Fruit fly (Drosophila melanogaster) whole organism, prepupa: ENCODE data around the gene CG18764.

Experiments
- Blimp-1 ChIP-seq: fragments of 200-800 bp; sonication (Bioruptor generic); optimal IDR thresholded peaks from 3 replicates; lab custom pipeline; 2017; ENCODE audit warnings: missing biosample characterization, missing genetic modification characterization, mild to moderate bottlenecking, moderate library complexity, missing genetic modification reagents
- CG10631 ChIP-seq: fragments of 200-800 bp; sonication (Bioruptor generic); optimal IDR thresholded peaks from 2 replicates; lab custom pipeline; 2016; ENCODE audit warnings: missing biosample characterization, missing genetic modification characterization
- CG10669 ChIP-seq: fragments of 200-800 bp; sonication (Bioruptor generic); optimal IDR thresholded peaks from 3 replicates; lab custom pipeline; 2018; ENCODE audit warnings: missing biosample characterization, mild to moderate bottlenecking, missing genetic modification characterization, moderate library complexity
- CG11294 ChIP-seq: fragments of 200-800 bp; sonication (Bioruptor generic); IDR thresholded peaks from 2 replicates; pipeline ENCODE4 v1.3.6; 2022; ENCODE audit warnings: missing biosample characterization, missing genetic modification characterization
- CG11762 ChIP-seq: fragments of 200-800 bp; sonication (Bioruptor generic); optimal IDR thresholded peaks from 3 replicates; lab custom pipeline; 2016; ENCODE audit warnings: missing biosample characterization, missing genetic modification characterization; ENCODE audit not compliant: insufficient read depth
- CG11902 ChIP-seq: fragments of 200-800 bp; sonication (Bioruptor generic); optimal IDR thresholded peaks from 3 replicates; lab custom pipeline; 2016; ENCODE audit warnings: missing biosample characterization, missing genetic modification characterization
- CG15336 ChIP-seq: fragments of 200-800 bp; sonication (Bioruptor generic); IDR thresholded peaks from 2 replicates; pipeline ENCODE4 v1.3.6; 2022; ENCODE audit warnings: missing biosample characterization, missing genetic modification characterization
- CG1621 ChIP-seq: fragments of 200-800 bp; sonication (Bioruptor generic); optimal IDR thresholded peaks from 3 replicates; lab custom pipeline; 2018; ENCODE audit warnings: missing biosample characterization, mild to moderate bottlenecking, missing genetic modification characterization
- CG16779 ChIP-seq: fragments of 200-800 bp; sonication (Bioruptor generic); optimal IDR thresholded peaks from 3 replicates; lab custom pipeline; 2017; ENCODE audit warnings: missing biosample characterization, mild to moderate bottlenecking, missing genetic modification characterization
- CG3032 ChIP-seq: fragments of 200-800 bp; optimal IDR thresholded peaks from 2 replicates; lab custom pipeline; 2019; ENCODE audit warnings: missing biosample characterization, mild to moderate bottlenecking, missing genetic modification characterization, moderate library complexity
- CG31627 ChIP-seq: fragments of 200-800 bp; sonication (Bioruptor generic); optimal IDR thresholded peaks from 3 replicates; lab custom pipeline; 2016; ENCODE audit warnings: missing biosample characterization, missing genetic modification characterization
- CG32006 ChIP-seq: fragments of 200-800 bp; sonication (Bioruptor generic); optimal IDR thresholded peaks from 3 replicates; lab custom pipeline; 2017; ENCODE audit warnings: missing biosample characterization, mild to moderate bottlenecking, missing genetic modification characterization
- CG34406 ChIP-seq: fragments of 200-800 bp; sonication (Bioruptor generic); optimal IDR thresholded peaks from 3 replicates; lab custom pipeline; 2016; ENCODE audit warnings: missing biosample characterization, missing genetic modification characterization
- CG4318 ChIP-seq: fragments of 200-800 bp; sonication (Bioruptor generic); optimal IDR thresholded peaks from 3 replicates; lab custom pipeline; 2017; ENCODE audit warnings: missing biosample characterization, mild to moderate bottlenecking, missing genetic modification characterization
- CG6163 ChIP-seq: fragments of 200-800 bp; sonication (Bioruptor generic); IDR thresholded peaks from 3 replicates; pipeline ENCODE4 v1.3.6; 2022; ENCODE audit warnings: missing biosample characterization, missing genetic modification characterization
- CG6276 ChIP-seq: fragments of 200-800 bp; sonication (Bioruptor generic); optimal IDR thresholded peaks from 2 replicates; lab custom pipeline; 2017; ENCODE audit warnings: missing biosample characterization, mild to moderate bottlenecking, missing genetic modification characterization
- CG6792 ChIP-seq: fragments of 200-800 bp; sonication (Bioruptor generic); optimal IDR thresholded peaks from 3 replicates; lab custom pipeline; 2016; ENCODE audit warnings: missing biosample characterization, missing genetic modification characterization
- CG6854 ChIP-seq: fragments of 200-800 bp; sonication (Bioruptor generic); optimal IDR thresholded peaks from 2 replicates; lab custom pipeline; 2017; ENCODE audit warnings: missing biosample characterization, mild to moderate bottlenecking, missing genetic modification characterization
- CG7368 ChIP-seq: fragments of 200-800 bp; sonication (Bioruptor generic); optimal IDR thresholded peaks from 3 replicates; lab custom pipeline; 2016; ENCODE audit warnings: missing biosample characterization, missing genetic modification characterization
- CG8119 ChIP-seq: fragments of 200-800 bp; sonication (Bioruptor generic); IDR thresholded peaks from 3 replicates; pipeline ENCODE4 v1.3.6; 2022; ENCODE audit warnings: missing biosample characterization, missing genetic modification characterization
- CG8632 ChIP-seq: fragments of 200-800 bp; sonication (Bioruptor generic); optimal IDR thresholded peaks from 3 replicates; lab custom pipeline; 2016; ENCODE audit warnings: missing biosample characterization, missing genetic modification characterization
- CG9139 ChIP-seq: fragments of 200-800 bp; sonication (Bioruptor generic); optimal IDR thresholded peaks from 3 replicates; lab custom pipeline; 2017; ENCODE audit warnings: missing biosample characterization, mild to moderate bottlenecking, missing genetic modification characterization
- Eip75B ChIP-seq: fragments of 200-800 bp; sonication (Bioruptor generic); optimal IDR thresholded peaks from 3 replicates; lab custom pipeline; 2016; ENCODE audit warnings: missing biosample characterization, missing genetic modification characterization
- Eip78C ChIP-seq: fragments of 200-800 bp; sonication (Bioruptor generic); peaks from one replicate; lab custom pipeline; 2016; ENCODE audit warnings: missing biosample characterization, missing genetic modification characterization
- Ets96B ChIP-seq: fragments of 200-800 bp; optimal IDR thresholded peaks from 2 replicates; lab custom pipeline; 2019; ENCODE audit warnings: missing biosample characterization, mild to moderate bottlenecking, missing genetic modification characterization, moderate library complexity
- Gug ChIP-seq: fragments of 200-800 bp; sonication (Bioruptor generic); IDR thresholded peaks from 2 replicates; pipeline ENCODE4 v1.3.6; 2022; ENCODE audit warnings: missing biosample characterization, missing genetic modification characterization
- Hr38 ChIP-seq: sonication (Bioruptor generic); optimal IDR thresholded peaks from 2 replicates; lab custom pipeline; 2016; ENCODE audit warnings: missing biosample characterization, missing genetic modification characterization
- Hr39 ChIP-seq: fragments of 200-800 bp; sonication (Bioruptor generic); optimal IDR thresholded peaks from 2 replicates; lab custom pipeline; 2016; ENCODE audit warnings: missing biosample characterization, missing genetic modification characterization
- Hr4 ChIP-seq: fragments of 200-800 bp; sonication (Bioruptor generic); optimal IDR thresholded peaks from 3 replicates; lab custom pipeline; 2016; ENCODE audit warnings: missing biosample characterization, missing genetic modification characterization
- Lpt ChIP-seq: fragments of 200-800 bp; sonication (Bioruptor generic); optimal IDR thresholded peaks from 3 replicates; lab custom pipeline; 2016; ENCODE audit warnings: missing biosample characterization, missing genetic modification characterization
- Met ChIP-seq: fragments of 200-800 bp; sonication (Bioruptor generic); optimal IDR thresholded peaks from 3 replicates; lab custom pipeline; 2016; ENCODE audit warnings: missing biosample characterization, missing genetic modification characterization
- OdsH ChIP-seq: fragments of 200-800 bp; sonication (Bioruptor generic); optimal IDR thresholded peaks from 3 replicates; lab custom pipeline; 2016; ENCODE audit warnings: missing biosample characterization, missing genetic modification characterization
- Smox ChIP-seq: fragments of 200-800 bp; sonication (Bioruptor generic); optimal IDR thresholded peaks from 3 replicates; lab custom pipeline; 2016; ENCODE audit warnings: missing biosample characterization, missing genetic modification characterization
- Sox102F ChIP-seq: fragments of 200-800 bp; sonication (Bioruptor generic); optimal IDR thresholded peaks from 2 replicates; lab custom pipeline; 2016; ENCODE audit warnings: missing biosample characterization, mild to moderate bottlenecking, missing genetic modification characterization
- Sox14 ChIP-seq: fragments of 200-800 bp; sonication (Bioruptor generic); optimal IDR thresholded peaks from 3 replicates; lab custom pipeline; 2016; ENCODE audit warnings: missing biosample characterization, missing genetic modification characterization
- achi ChIP-seq: fragments of 200-800 bp; sonication (Bioruptor generic); optimal IDR thresholded peaks from 3 replicates; lab custom pipeline; 2016; ENCODE audit warnings: missing biosample characterization, missing genetic modification characterization
- acj6 ChIP-seq: fragments of 200-800 bp; sonication (Bioruptor generic); optimal IDR thresholded peaks from 3 replicates; lab custom pipeline; 2016; ENCODE audit warnings: missing biosample characterization, missing genetic modification characterization
- cyc ChIP-seq: fragments of 200-800 bp; sonication (Bioruptor generic); optimal IDR thresholded peaks from 3 replicates; lab custom pipeline; 2016; ENCODE audit warnings: missing biosample characterization, missing genetic modification characterization
- dac ChIP-seq: fragments of 200-800 bp; sonication (Bioruptor generic); optimal IDR thresholded peaks from 2 replicates; lab custom pipeline; 2017; ENCODE audit warnings: missing biosample characterization, mild to moderate bottlenecking, missing genetic modification characterization
- dsx ChIP-seq: fragments of 200-800 bp; optimal IDR thresholded peaks from 3 replicates; lab custom pipeline; 2019; ENCODE audit warnings: missing biosample characterization, mild to moderate bottlenecking, missing genetic modification characterization, moderate library complexity; ENCODE audit not compliant: poor library complexity, severe bottlenecking
- esn ChIP-seq: fragments of 200-800 bp; sonication (Bioruptor generic); optimal IDR thresholded peaks from 2 replicates; lab custom pipeline; 2016; ENCODE audit warnings: missing biosample characterization, mild to moderate bottlenecking, missing genetic modification characterization, moderate library complexity
- fd59A ChIP-seq: fragments of 200-800 bp; sonication (Bioruptor generic); optimal IDR thresholded peaks from 2 replicates; lab custom pipeline; 2017; ENCODE audit warnings: missing biosample characterization, mild to moderate bottlenecking, missing genetic modification characterization, missing genetic modification reagents
- fd85E ChIP-seq: fragments of 200-800 bp; sonication (Bioruptor generic); optimal IDR thresholded peaks from 3 replicates; lab custom pipeline; 2016; ENCODE audit warnings: missing biosample characterization, missing genetic modification characterization
- fkh ChIP-seq: fragments of 200-800 bp; sonication (Bioruptor generic); optimal IDR thresholded peaks from 3 replicates; lab custom pipeline; 2017; ENCODE audit warnings: missing biosample characterization, mild to moderate bottlenecking, missing genetic modification characterization, moderate library complexity
- lz ChIP-seq: fragments of 200-800 bp; sonication (Bioruptor generic); optimal IDR thresholded peaks from 3 replicates; lab custom pipeline; 2016; ENCODE audit warnings: missing biosample characterization, missing genetic modification characterization
- net ChIP-seq: fragments of 200-800 bp; sonication (Bioruptor generic); optimal IDR thresholded peaks from 3 replicates; lab custom pipeline; 2016; ENCODE audit warnings: missing biosample characterization, missing genetic modification characterization
- pdm3 ChIP-seq: fragments of 200-800 bp; sonication (Bioruptor generic); optimal IDR thresholded peaks from 3 replicates; lab custom pipeline; 2016; ENCODE audit warnings: missing biosample characterization, missing genetic modification characterization
- salr ChIP-seq, 2 experiments: fragments of 200-800 bp; sonication (Bioruptor generic); optimal IDR thresholded peaks; 3 replicates each; lab custom pipeline; 2016 to 2018; ENCODE audit warnings: missing biosample characterization in 2 of 2, missing genetic modification characterization in 2 of 2, mild to moderate bottlenecking in 1 of 2
- spab ChIP-seq: fragments of 200-800 bp; sonication (Bioruptor generic); optimal IDR thresholded peaks from 2 replicates; lab custom pipeline; 2017; ENCODE audit warnings: missing biosample characterization, mild to moderate bottlenecking, missing genetic modification characterization, missing genetic modification reagents
- ss ChIP-seq, 2 experiments: fragments of 200-800 bp; sonication (Bioruptor generic); optimal IDR thresholded peaks; 2 replicates in 1 of 2; 3 replicates in 1 of 2; lab custom pipeline; 2017 to 2018; ENCODE audit warnings: mild to moderate bottlenecking in 2 of 2, missing biosample characterization in 2 of 2, missing genetic modification characterization in 2 of 2, moderate library complexity in 1 of 2
- svp ChIP-seq: fragments of 200-800 bp; sonication (Bioruptor generic); peaks from one replicate; lab custom pipeline; 2016; ENCODE audit warnings: missing biosample characterization, missing genetic modification characterization
- vri ChIP-seq: fragments of 200-800 bp; sonication (Bioruptor generic); optimal IDR thresholded peaks from 3 replicates; lab custom pipeline; 2016; ENCODE audit warnings: missing biosample characterization, mild to moderate bottlenecking, missing genetic modification characterization

CG18764 gene

dm6 chr3R:11673955-11674663 lies 47.4 kb downstream of the CG18764 start, which contains the start of gene CG14715:
CG14715 (plus strand) TSS chr3R:11674221.
- no peak for TF ChIP-seq Gug (GFP tag; lab: Robert Waterston, UW)
- peak; percentile 30 for TF ChIP-seq acj6 (GFP tag; lab: Kevin White, UChicago)
- TF ChIP-seq CG10631 (GFP tag; lab: Kevin White, UChicago), result peak; percentile 31
- peak; percentile 33 for TF ChIP-seq fkh (GFP tag; lab: Kevin White, UChicago)
- TF ChIP-seq salr (GFP tag; optimal IDR thresholded peaks at IDR 0.05; lab: Kevin White, UChicago), result no peak
- no peak for TF ChIP-seq vri (GFP tag; lab: Kevin White, UChicago)
- no peak for TF ChIP-seq net (GFP tag; lab: Kevin White, UChicago)
- no peak for TF ChIP-seq CG11902 (GFP tag; lab: Kevin White, UChicago)
- TF ChIP-seq CG6792, result peak; percentile 17
- TF ChIP-seq esn (GFP tag; lab: Kevin White, UChicago), result peak; percentile 59
- TF ChIP-seq CG4318 (GFP tag; lab: Kevin White, UChicago), result no peak
- TF ChIP-seq Ets96B, result no peak
- no peak for TF ChIP-seq CG15336 (GFP tag; lab: Robert Waterston, UW)
- TF ChIP-seq CG3032 (tag; lab: Kevin White, UChicago), result peak; percentile 22
- TF ChIP-seq Smox (GFP tag; lab: Kevin White, UChicago), result no peak
- no peak for TF ChIP-seq Sox102F
- TF ChIP-seq Hr4 (GFP tag; lab: Kevin White, UChicago), result no peak
- no peak for TF ChIP-seq Met (GFP tag; lab: Kevin White, UChicago)
- peak; percentile 65 for TF ChIP-seq CG31627 (GFP tag; lab: Kevin White, UChicago)
- TF ChIP-seq Hr38 (GFP tag; lab: Kevin White, UChicago), result no peak
- TF ChIP-seq CG6276 (GFP tag; lab: Kevin White, UChicago), result no peak
- no peak for TF ChIP-seq CG7368 (GFP tag; lab: Kevin White, UChicago)
- TF ChIP-seq achi (GFP tag; lab: Kevin White, UChicago), result no peak
- TF ChIP-seq lz (GFP tag; lab: Kevin White, UChicago), result peak; percentile 47
- TF ChIP-seq fd85E, result no peak
- TF ChIP-seq cyc, result peak; percentile 39
- TF ChIP-seq CG32006 (GFP tag; lab: Kevin White, UChicago), result no peak
- TF ChIP-seq OdsH, result no peak
- TF ChIP-seq Lpt (GFP tag; lab: Kevin White, UChicago), result no peak
- no peak for TF ChIP-seq pdm3 (GFP tag; lab: Kevin White, UChicago)
- no peak for TF ChIP-seq CG10669 (GFP tag; lab: Kevin White, UChicago)
- TF ChIP-seq fd59A (GFP tag; lab: Kevin White, UChicago), result no peak
- TF ChIP-seq CG8632, result no peak
- TF ChIP-seq CG9139 (GFP tag; lab: Kevin White, UChicago), result no peak
- TF ChIP-seq Eip75B (GFP tag; lab: Kevin White, UChicago), result peak; percentile 27
- no peak for TF ChIP-seq CG6854 (GFP tag; lab: Kevin White, UChicago)
- no peak for TF ChIP-seq CG8119 (GFP tag; lab: Robert Waterston, UW)
- no peak for TF ChIP-seq CG11762 (GFP tag; lab: Kevin White, UChicago)
- TF ChIP-seq Hr39 (GFP tag; lab: Kevin White, UChicago), result peak; percentile 57
- TF ChIP-seq CG16779 (tag; lab: Kevin White, UChicago), result no peak
- TF ChIP-seq CG34406, result no peak
- TF ChIP-seq svp (GFP tag; lab: Kevin White, UChicago), result peak; percentile 94
- TF ChIP-seq CG6163, result no peak
- TF ChIP-seq dac (GFP tag; lab: Kevin White, UChicago), result no peak
- TF ChIP-seq CG1621 (tag; lab: Kevin White, UChicago), result no peak
- no peak for TF ChIP-seq spab (GFP tag; lab: Kevin White, UChicago)
- TF ChIP-seq Blimp-1, result no peak
- TF ChIP-seq dsx (GFP tag; lab: Kevin White, UChicago), result no peak
- TF ChIP-seq Eip78C, result peak; percentile 65
- no peak for TF ChIP-seq ss (GFP tag; optimal IDR thresholded peaks at IDR 0.05; lab: Kevin White, UChicago)
- TF ChIP-seq CG11294 (GFP tag; lab: Robert Waterston, UW), result no peak; the same call in 1 of the 2 replicates
- TF ChIP-seq Sox14, result peak; percentile 64
